Worm (Caenorhabditis elegans) whole organism, L3 larva: ENCODE data around the gene fax-1.

ENCODE experiments used
- R02D3.7 ChIP-seq: fragments of 150-350 bp; optimal IDR thresholded peaks from 2 replicates; lab custom pipeline; 2014; ENCODE audit warnings: missing biosample characterization, missing genetic modification characterization
- aly-2 ChIP-seq: fragments of 150-350 bp; optimal IDR thresholded peaks from 2 replicates; lab custom pipeline; 2014; ENCODE audit warnings: missing biosample characterization, missing genetic modification characterization
- ceh-28 ChIP-seq: fragments of 150-350 bp; optimal IDR thresholded peaks from 2 replicates; lab custom pipeline; 2014; ENCODE audit warnings: missing biosample characterization, missing genetic modification reagents, missing genetic modification characterization
- ceh-82 ChIP-seq: fragments of 150-350 bp; optimal IDR thresholded peaks from 2 replicates; lab custom pipeline; 2014; ENCODE audit warnings: missing biosample characterization, missing genetic modification characterization
- daf-12 ChIP-seq: fragments of 150-350 bp; optimal IDR thresholded peaks from 2 replicates; lab custom pipeline; 2014; ENCODE audit warnings: missing biosample characterization, missing genetic modification reagents, missing genetic modification characterization
- egl-5 ChIP-seq: fragments of 150-350 bp; optimal IDR thresholded peaks from 2 replicates; lab custom pipeline; 2017; ENCODE audit warnings: missing biosample characterization, missing genetic modification reagents, missing genetic modification characterization, inconsistent platforms
- elt-1 ChIP-seq: fragments of 150-350 bp; optimal IDR thresholded peaks from 2 replicates; lab custom pipeline; 2014; ENCODE audit warnings: missing biosample characterization, missing genetic modification characterization
- elt-3 ChIP-seq, 3 experiments: fragments of 150-350 bp in 1 of 3; sonication (generic microtip) in 2 of 3; optimal IDR thresholded peaks; 2 replicates in 2 of 3; 4 replicates in 1 of 3; lab custom pipeline; 2014 to 2017; ENCODE audit warnings: missing biosample characterization in 3 of 3, missing genetic modification characterization in 3 of 3
- eor-1 ChIP-seq, 2 experiments: fragments of 150-350 bp; optimal IDR thresholded peaks; 2 replicates each; lab custom pipeline; 2014 to 2018; ENCODE audit warnings: missing biosample characterization in 2 of 2, missing genetic modification characterization in 2 of 2
- fkh-10 ChIP-seq: sonication (generic microtip); optimal IDR thresholded peaks from 2 replicates; lab custom pipeline; 2017; ENCODE audit warnings: missing biosample characterization, missing genetic modification reagents, missing genetic modification characterization
- fkh-2 ChIP-seq: fragments of 150-350 bp; optimal IDR thresholded peaks from 2 replicates; lab custom pipeline; 2014; ENCODE audit warnings: missing biosample characterization, missing genetic modification reagents, missing genetic modification characterization
- fos-1 ChIP-seq: fragments of 150-350 bp; optimal IDR thresholded peaks from 2 replicates; lab custom pipeline; 2014; ENCODE audit warnings: missing biosample characterization, missing genetic modification characterization
- jun-1 ChIP-seq: fragments of 150-350 bp; optimal IDR thresholded peaks from 2 replicates; lab custom pipeline; 2014; ENCODE audit warnings: missing biosample characterization, missing genetic modification reagents, missing genetic modification characterization
- lin-39 ChIP-seq: fragments of 150-350 bp; optimal IDR thresholded peaks from 2 replicates; lab custom pipeline; 2018; ENCODE audit warnings: missing biosample characterization, missing genetic modification reagents, missing genetic modification characterization
- lsy-12 ChIP-seq: sonication (generic microtip); optimal IDR thresholded peaks from 2 replicates; lab custom pipeline; 2016; ENCODE audit warnings: mild to moderate bottlenecking, missing genetic modification characterization, missing compliant biosample characterization
- mdl-1 ChIP-seq: fragments of 150-350 bp; optimal IDR thresholded peaks from 2 replicates; lab custom pipeline; 2014; ENCODE audit warnings: missing biosample characterization, missing genetic modification characterization
- mml-1 ChIP-seq: fragments of 150-350 bp; sonication (generic microtip); optimal IDR thresholded peaks from 3 replicates; lab custom pipeline; 2014; ENCODE audit warnings: missing biosample characterization, missing genetic modification characterization
- nfya-1 ChIP-seq: sonication (generic microtip); optimal IDR thresholded peaks from 2 replicates; lab custom pipeline; 2017; ENCODE audit warnings: missing genetic modification characterization, mild to moderate bottlenecking, missing compliant biosample characterization, antibody characterized with exemption, moderate library complexity; ENCODE audit not compliant: insufficient read depth
- nhr-11 ChIP-seq: fragments of 150-350 bp; optimal IDR thresholded peaks from 2 replicates; lab custom pipeline; 2014; ENCODE audit warnings: missing biosample characterization, missing genetic modification characterization
- nhr-23 ChIP-seq: fragments of 150-350 bp; optimal IDR thresholded peaks from 2 replicates; lab custom pipeline; 2014; ENCODE audit warnings: missing biosample characterization, missing genetic modification reagents, missing genetic modification characterization
- nhr-237 ChIP-seq: fragments of 150-350 bp; optimal IDR thresholded peaks from 2 replicates; lab custom pipeline; 2014; ENCODE audit warnings: missing biosample characterization, missing genetic modification characterization
- nhr-25 ChIP-seq: sonication (generic microtip); optimal IDR thresholded peaks from 2 replicates; lab custom pipeline; 2017; ENCODE audit warnings: missing biosample characterization, missing genetic modification characterization
- nhr-67 ChIP-seq: fragments of 150-350 bp; optimal IDR thresholded peaks from 2 replicates; lab custom pipeline; 2014; ENCODE audit warnings: missing biosample characterization, missing genetic modification characterization
- nhr-76 ChIP-seq: fragments of 150-350 bp; sonication (generic microtip); optimal IDR thresholded peaks from 5 replicates; lab custom pipeline; 2014; ENCODE audit warnings: missing biosample characterization, missing genetic modification characterization
- pha-4 ChIP-seq: fragments of 150-350 bp; optimal IDR thresholded peaks from 2 replicates; lab custom pipeline; 2014; ENCODE audit warnings: missing biosample characterization, missing genetic modification reagents, missing genetic modification characterization
- sea-2 ChIP-seq: fragments of 150-350 bp; sonication (generic microtip); optimal IDR thresholded peaks from 4 replicates; lab custom pipeline; 2014; ENCODE audit warnings: missing biosample characterization, missing genetic modification reagents, missing genetic modification characterization
- snpc-4 ChIP-seq: fragments of 150-350 bp; optimal IDR thresholded peaks from 2 replicates; lab custom pipeline; 2014; ENCODE audit warnings: missing biosample characterization, missing genetic modification characterization
- tbx-2 ChIP-seq: sonication (generic microtip); optimal IDR thresholded peaks from 2 replicates; lab custom pipeline; 2016; ENCODE audit warnings: mild to moderate bottlenecking, missing genetic modification characterization, missing compliant biosample characterization
- unc-39 ChIP-seq: sonication (generic microtip); optimal IDR thresholded peaks from 4 replicates; lab custom pipeline; 2017; ENCODE audit warnings: missing biosample characterization, missing genetic modification characterization
- unc-62 ChIP-seq: fragments of 150-350 bp; sonication (generic microtip); optimal IDR thresholded peaks from 4 replicates; lab custom pipeline; 2014; ENCODE audit warnings: missing biosample characterization, missing genetic modification reagents, missing genetic modification characterization
- zag-1 ChIP-seq: fragments of 150-350 bp; optimal IDR thresholded peaks from 2 replicates; lab custom pipeline; 2014; ENCODE audit warnings: missing biosample characterization, missing genetic modification characterization
- ztf-11 ChIP-seq: fragments of 150-350 bp; optimal IDR thresholded peaks from 2 replicates; lab custom pipeline; 2014; ENCODE audit warnings: missing biosample characterization, missing genetic modification characterization
- ztf-4 ChIP-seq: fragments of 150-350 bp; optimal IDR thresholded peaks from 2 replicates; lab custom pipeline; 2014; ENCODE audit warnings: missing biosample characterization, missing genetic modification characterization

The fax-1 gene

DNA sequence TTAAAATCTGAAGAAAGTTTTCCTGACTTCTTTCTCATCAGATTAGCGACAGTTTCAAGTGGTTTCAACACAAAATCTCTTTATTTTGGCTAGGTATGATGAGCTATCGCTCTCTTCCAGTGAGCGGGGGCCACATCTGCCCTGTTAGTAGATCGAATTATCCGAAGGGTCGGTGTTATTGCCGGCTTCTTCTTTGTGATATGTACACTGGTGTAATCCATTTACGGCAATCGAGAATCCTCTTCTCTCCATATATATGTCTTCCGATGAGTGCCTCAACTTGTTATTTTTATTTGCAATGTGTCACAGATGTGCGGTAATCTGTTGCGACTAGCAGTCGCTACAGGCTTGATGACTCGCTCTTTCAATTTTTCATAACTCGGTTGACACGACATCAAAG lies 3.2 kb upstream of the fax-1 start:
- TF ChIP-seq eor-1 (tag; optimal IDR thresholded peaks at IDR 0.05; lab: Kevin White, UChicago) (no peak), zag-1 (tag; lab: Kevin White, UChicago) (no peak), pha-4 (tag; lab: Kevin White, UChicago) (no peak), daf-12 (no peak), lsy-12 (no peak)
- TF ChIP-seq, all 47 proteins: peak for 0

DNA sequence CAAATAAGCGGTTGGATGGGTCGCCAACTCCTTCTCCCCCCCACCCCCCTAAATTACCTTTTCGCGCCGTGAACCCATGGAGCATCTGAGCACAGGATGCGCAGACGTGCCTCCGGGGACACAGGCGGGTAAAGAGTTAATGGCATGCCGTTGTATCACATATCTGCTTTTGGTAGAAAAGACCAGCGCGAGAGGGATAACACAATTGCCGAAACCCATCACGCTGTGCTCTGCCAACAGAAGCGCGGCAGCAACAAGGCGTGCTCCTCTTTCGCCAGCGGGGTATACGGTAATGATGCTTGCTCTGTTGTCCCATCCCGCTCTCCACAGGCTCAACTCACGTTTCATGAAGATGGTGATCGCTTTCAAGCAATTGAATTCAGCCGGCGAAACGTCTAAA lies 1.8 kb downstream of the fax-1 start:
- no peak for TF ChIP-seq nfya-1 (tag; lab: Kevin White, UChicago)
- TF ChIP-seq snpc-4 (tag; lab: Kevin White, UChicago), result no peak
- TF ChIP-seq egl-5 (tag; lab: Kevin White, UChicago), result no peak
- TF ChIP-seq zag-1 (tag; lab: Kevin White, UChicago), result no peak
- no peak for TF ChIP-seq ceh-28 (tag; lab: Kevin White, UChicago)
- no peak for TF ChIP-seq jun-1 (tag; lab: Kevin White, UChicago)
- TF ChIP-seq unc-39 (tag; lab: Kevin White, UChicago), result no peak
- no peak for TF ChIP-seq R02D3.7 (tag; lab: Kevin White, UChicago)
- no peak for TF ChIP-seq aly-2 (tag; lab: Kevin White, UChicago)
- no peak for TF ChIP-seq sea-2 (GFP tag; lab: Kevin White, UChicago)
- TF ChIP-seq elt-1 (tag; lab: Kevin White, UChicago), result no peak

DNA sequence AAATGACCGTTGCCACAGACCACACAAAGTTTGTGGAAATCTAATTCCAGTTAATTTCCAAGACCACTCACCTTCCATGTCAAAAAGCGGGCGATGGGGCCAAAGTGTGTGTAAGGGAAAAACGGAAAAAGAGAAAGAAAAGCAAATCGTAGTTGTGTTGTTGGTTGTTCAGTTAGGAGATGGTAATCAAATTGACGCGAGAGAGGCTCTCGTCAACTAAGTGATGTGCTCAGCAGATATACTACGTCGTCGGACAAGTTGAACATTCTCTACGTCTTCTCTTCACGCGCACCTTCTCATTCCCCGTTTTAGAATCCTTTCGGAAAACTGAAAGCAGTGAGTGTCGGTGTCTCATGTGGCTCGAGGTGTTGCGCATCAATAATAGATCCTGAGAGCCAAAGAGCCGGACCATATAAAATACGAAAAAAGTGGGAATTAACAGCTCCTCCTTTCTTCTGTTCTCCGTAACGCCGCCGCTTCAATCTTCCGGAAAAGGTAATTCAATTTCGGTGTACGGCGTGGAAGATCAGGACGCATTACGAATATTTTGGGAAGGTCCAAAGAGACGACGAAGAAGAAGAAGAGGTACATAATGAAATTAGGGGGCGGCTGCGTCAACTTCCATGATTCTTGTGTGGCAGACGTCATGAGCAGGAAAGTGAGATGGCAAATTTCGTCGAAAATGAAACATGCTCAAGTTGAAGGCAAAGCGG lies 7.6 kb downstream of the fax-1 start:
- TF ChIP-seq nhr-76, result no peak
- peak; percentile 29 for TF ChIP-seq fkh-10 (GFP tag; lab: Kevin White, UChicago)

DNA sequence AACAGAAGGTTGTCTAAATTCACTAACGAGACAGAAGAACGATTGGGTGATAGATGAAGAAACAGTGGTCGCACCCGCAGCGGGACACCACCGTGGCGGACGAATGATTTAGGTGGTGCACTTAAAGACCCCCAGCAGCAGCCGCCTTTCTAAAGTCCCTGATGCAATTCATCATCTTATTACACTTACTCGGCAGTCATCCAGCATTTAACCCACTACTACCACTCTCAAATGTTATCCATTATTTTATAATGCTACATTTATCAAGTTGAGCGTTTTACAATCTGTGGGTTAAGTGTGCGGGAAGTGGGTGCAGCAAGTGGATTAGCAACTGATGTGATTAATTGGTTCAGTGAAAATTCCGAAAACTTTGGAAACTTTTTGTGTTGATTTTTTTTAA lies 9.0 kb downstream of the fax-1 start:
- TF ChIP-seq nhr-237 (tag; lab: Kevin White, UChicago), result no peak
- TF ChIP-seq nhr-23, result no peak
- TF ChIP-seq lin-39 (tag; lab: Kevin White, UChicago), result peak; percentile 30
- TF ChIP-seq ceh-28 (tag; lab: Kevin White, UChicago), result no peak
- no peak for TF ChIP-seq ztf-11
- TF ChIP-seq fos-1, result no peak
- TF ChIP-seq nhr-25, result no peak

DNA sequence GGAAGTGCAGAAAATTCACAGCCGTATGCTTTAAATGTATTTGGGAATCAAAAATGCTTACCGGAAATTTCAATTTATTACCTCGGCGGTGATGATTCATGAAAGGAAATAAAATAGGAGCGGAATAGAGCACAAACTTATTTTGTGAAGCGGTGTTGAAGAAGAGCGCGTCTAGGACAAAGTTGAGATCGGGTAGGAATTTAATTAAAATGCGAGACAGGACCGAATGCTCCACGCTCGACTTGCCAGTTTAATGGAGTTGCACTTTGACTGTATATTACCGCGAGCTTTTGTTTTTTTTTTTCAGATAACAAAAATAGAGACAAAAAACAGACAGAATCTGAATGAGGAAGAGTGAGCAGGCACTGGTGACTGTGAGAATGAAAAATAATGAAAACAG lies 14.5 kb downstream of the fax-1 start:
- TF ChIP-seq eor-1 (tag; optimal IDR thresholded peaks at IDR 0.05; lab: Kevin White, UChicago) (no peak), nhr-237 (tag; lab: Kevin White, UChicago) (no peak), egl-5 (tag; lab: Kevin White, UChicago) (no peak), ceh-82 (tag; lab: Kevin White, UChicago) (no peak), R02D3.7 (tag; lab: Kevin White, UChicago) (no peak), elt-3 (tag; optimal IDR thresholded peaks at IDR 0.05; lab: Kevin White, UChicago) (no peak), ztf-4 (tag; lab: Kevin White, UChicago) (no peak), mml-1 (tag; lab: Kevin White, UChicago) (no peak), snpc-4 (tag; lab: Kevin White, UChicago) (no peak), nhr-67 (tag; lab: Kevin White, UChicago) (no peak), tbx-2 (tag; lab: Kevin White, UChicago) (no peak), fkh-2 (tag; lab: Kevin White, UChicago) (no peak), nhr-25 (no peak), fos-1 (no peak), sea-2 (GFP tag; lab: Kevin White, UChicago) (no peak), unc-62 (GFP tag; lab: Kevin White, UChicago) (no peak), daf-12 (no peak), nhr-11 (tag; lab: Kevin White, UChicago) (no peak), mdl-1 (tag; lab: Kevin White, UChicago) (no peak), ceh-28 (tag; lab: Kevin White, UChicago) (no peak)
